Worm (Caenorhabditis elegans) whole organism, late embryonic: ENCODE measurements around the gene Y57E12AL.2.

Source experiments
- F13H6.1 ChIP-seq: sonication (generic microtip); optimal IDR thresholded peaks from 2 replicates; lab custom pipeline; 2016; ENCODE audit warnings: missing genetic modification characterization, missing compliant biosample characterization
- ahr-1 ChIP-seq: sonication (generic microtip); optimal IDR thresholded peaks from 2 replicates; lab custom pipeline; 2016; ENCODE audit warnings: missing genetic modification characterization, missing compliant biosample characterization
- ceh-45 ChIP-seq: fragments of 200-800 bp; sonication (Bioruptor generic); IDR thresholded peaks from 2 replicates; pipeline ENCODE4 v1.3.6; 2022; ENCODE audit warnings: missing genetic modification reagents, missing genetic modification characterization, missing compliant biosample characterization
- ceh-48 ChIP-seq: sonication (generic microtip); optimal IDR thresholded peaks from 2 replicates; lab custom pipeline; 2016; ENCODE audit warnings: missing genetic modification characterization, inconsistent platforms, missing compliant biosample characterization
- dmd-4 ChIP-seq: sonication (generic microtip); optimal IDR thresholded peaks from 2 replicates; lab custom pipeline; 2016; ENCODE audit warnings: borderline replicate concordance, missing genetic modification characterization, missing compliant biosample characterization
- fkh-10 ChIP-seq: fragments of 150-350 bp; optimal IDR thresholded peaks from 2 replicates; lab custom pipeline; 2014; ENCODE audit warnings: missing biosample characterization, missing genetic modification reagents, missing genetic modification characterization
- pag-3 ChIP-seq: sonication (generic microtip); optimal IDR thresholded peaks from 2 replicates; lab custom pipeline; 2016; ENCODE audit warnings: missing compliant biosample characterization, missing genetic modification characterization, borderline replicate concordance
- rnt-1 ChIP-seq: sonication (generic microtip); optimal IDR thresholded peaks from 2 replicates; lab custom pipeline; 2016; ENCODE audit warnings: missing genetic modification characterization, missing compliant biosample characterization

DNA sequence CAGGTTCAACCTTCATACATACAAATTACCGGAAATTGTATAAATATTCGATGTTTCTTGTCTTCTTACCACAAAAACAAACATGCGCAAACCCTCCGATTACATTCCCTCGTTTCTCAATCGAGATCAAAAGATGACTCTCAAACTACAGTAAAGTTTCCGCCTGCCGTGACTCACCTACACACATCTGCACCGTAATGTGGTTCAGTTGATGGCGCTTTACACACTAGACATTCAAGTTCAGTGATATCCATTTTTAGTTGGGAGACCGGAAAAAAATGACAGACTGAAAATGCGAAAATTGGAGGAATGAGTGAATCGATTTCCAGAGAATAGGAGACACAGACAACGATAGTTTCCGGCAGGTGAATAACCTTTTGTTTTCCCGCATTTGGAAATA, 33.4 kb downstream of the Y57E12AL.2 start, which contains the start of gene nhr-286:
- TF ChIP-seq pag-3 (tag; lab: Kevin White, UChicago) (no peak), fkh-10 (no peak), F13H6.1 (no peak), ceh-48 (tag; lab: Kevin White, UChicago) (no peak), ahr-1 (tag; lab: Kevin White, UChicago) (no peak), rnt-1 (tag; lab: Kevin White, UChicago) (no peak), dmd-4 (no peak), ceh-45 (GFP tag; lab: Robert Waterston, UW) (no peak)
